Fruit fly (Drosophila melanogaster): ENCODE measurements around the gene Prosalpha2.

DNA sequence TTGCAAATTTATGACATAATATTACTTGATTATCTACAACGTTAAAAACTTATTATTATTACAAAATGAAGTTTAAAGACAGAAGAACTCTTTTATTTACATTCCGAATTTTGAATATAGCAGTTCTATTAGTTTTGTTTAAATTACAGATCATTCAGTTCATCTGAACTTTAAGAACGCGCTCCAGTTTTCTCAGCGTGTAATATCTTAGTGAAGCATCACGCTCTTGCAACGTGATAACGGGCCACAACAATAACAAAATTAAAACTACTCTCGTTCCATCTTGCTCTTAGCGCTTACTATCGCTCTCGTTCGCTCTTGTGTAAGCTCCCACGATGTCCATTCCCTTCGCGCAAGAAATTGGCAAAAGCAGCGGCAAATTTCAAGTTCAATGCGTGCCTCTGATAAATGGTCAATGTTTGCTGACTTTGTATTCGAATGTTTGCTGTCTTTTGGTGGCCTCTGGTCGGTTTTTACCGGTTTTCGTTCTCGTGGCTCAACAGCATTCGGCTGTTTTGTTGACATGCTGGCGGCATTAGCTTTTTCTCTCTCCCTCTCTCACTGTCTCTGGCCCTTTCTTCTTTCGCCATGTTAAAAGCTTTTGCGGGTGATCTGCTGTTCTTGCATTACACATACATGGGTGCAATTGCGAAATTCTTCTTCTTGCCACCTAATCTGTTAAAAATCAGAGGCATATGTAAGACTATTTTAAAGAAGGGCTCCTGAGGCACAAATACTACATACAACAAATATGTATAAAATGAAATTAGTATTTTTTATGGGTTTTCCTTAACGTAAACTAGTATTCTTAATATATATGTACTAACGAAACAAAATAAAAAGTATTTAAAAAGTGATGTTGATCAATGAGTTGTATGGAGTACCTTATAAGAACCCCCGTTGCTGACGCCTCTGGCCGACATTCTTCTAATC, 11.7 kb downstream of the Prosalpha2 start:
- TF ChIP-seq CG11093 (GFP tag; IDR thresholded peaks at IDR 0.05) (no peak), ci (GFP tag; IDR thresholded peaks at IDR 0.05) (no peak), peb (GFP tag; IDR thresholded peaks at IDR 0.05) (no peak), dm (GFP tag; optimal IDR thresholded peaks at IDR 0.05) (no peak), CG5180 (GFP tag; optimal IDR thresholded peaks at IDR 0.05) (no peak), ro (GFP tag; IDR thresholded peaks at IDR 0.05) (no peak), dati (GFP tag; IDR thresholded peaks at IDR 0.05) (no peak), psq (GFP tag; optimal IDR thresholded peaks at IDR 0.05) (no peak)

Data from whole organism, embryonic.